Worm (Caenorhabditis elegans) whole organism, L4/young adult: ENCODE data around the gene amt-1.

Source experiments
- W03F9.2 ChIP-seq: fragments of 150-350 bp; optimal IDR thresholded peaks from 2 replicates; lab custom pipeline; 2014; ENCODE audit warnings: missing biosample characterization, missing genetic modification characterization
- dao-5 ChIP-seq: sonication (generic microtip); optimal IDR thresholded peaks from 2 replicates; lab custom pipeline; 2016; ENCODE audit warnings: missing genotype, missing genetic modification characterization, moderate library complexity, missing compliant biosample characterization
- him-1 ChIP-seq: sonication (generic microtip); optimal IDR thresholded peaks from 2 replicates; lab custom pipeline; 2016; ENCODE audit warnings: missing genotype, missing genetic modification reagents, missing genetic modification characterization, missing compliant biosample characterization

DNA sequence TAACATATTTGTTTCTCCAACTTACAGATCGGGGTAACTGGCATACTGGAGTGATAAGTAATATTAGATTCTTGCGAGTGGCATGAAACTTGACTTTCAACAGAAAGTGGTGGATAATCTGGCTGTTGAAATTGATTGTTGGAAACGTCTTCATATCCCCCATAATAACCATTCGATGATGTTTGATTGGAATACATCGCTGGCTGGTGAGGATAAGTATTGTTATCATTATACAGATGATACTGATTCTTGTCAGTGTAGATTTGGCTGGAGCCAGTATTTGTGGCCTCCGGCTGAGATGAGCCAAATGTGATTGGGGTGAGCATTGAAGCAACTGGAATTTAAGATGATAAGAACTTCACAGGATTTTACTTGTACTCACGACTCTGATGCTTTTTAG is 43.8 kb downstream of the amt-1 start:
- no peak for TF ChIP-seq him-1 (tag; lab: Kevin White, UChicago)
- TF ChIP-seq dao-5: no peak
- TF ChIP-seq W03F9.2 (tag; lab: Kevin White, UChicago): no peak
